Fruit fly (Drosophila melanogaster) whole organism, embryonic: ENCODE results near the gene CG9664.

Source experiments
- CG10209 ChIP-seq: fragments of 200-800 bp; sonication (Bioruptor generic); optimal IDR thresholded peaks from 3 replicates; lab custom pipeline; 2017; ENCODE audit warnings: missing biosample characterization, mild to moderate bottlenecking, missing genetic modification characterization, missing genetic modification reagents
- CG10274 ChIP-seq: fragments of 200-800 bp; sonication (Bioruptor generic); optimal IDR thresholded peaks from 3 replicates; lab custom pipeline; 2017; ENCODE audit warnings: missing biosample characterization, mild to moderate bottlenecking, missing genetic modification characterization
- CG1233 ChIP-seq: fragments of 200-800 bp; sonication (Bioruptor generic); optimal IDR thresholded peaks from 4 replicates; lab custom pipeline; 2018; ENCODE audit warnings: missing biosample characterization, mild to moderate bottlenecking, missing genetic modification characterization
- CG12391 ChIP-seq: fragments of 200-800 bp; sonication (Bioruptor generic); optimal IDR thresholded peaks from 3 replicates; lab custom pipeline; 2018; ENCODE audit warnings: missing biosample characterization, mild to moderate bottlenecking, missing genetic modification characterization, moderate library complexity
- CG13287 ChIP-seq: fragments of 200-800 bp; sonication (Bioruptor generic); IDR thresholded peaks from 2 replicates; pipeline ENCODE4 v1.3.6; 2022; ENCODE audit warnings: missing biosample characterization, missing genetic modification characterization; ENCODE audit not compliant: partially characterized antibody
- CG17328 ChIP-seq: fragments of 200-800 bp; sonication (Bioruptor generic); IDR thresholded peaks from 2 replicates; pipeline ENCODE4 v1.3.6; 2022; ENCODE audit warnings: missing biosample characterization, missing genetic modification characterization
- CG2199 ChIP-seq: fragments of 200-800 bp; sonication (Bioruptor generic); IDR thresholded peaks from 3 replicates; pipeline ENCODE4 v1.3.6; 2022; ENCODE audit warnings: missing biosample characterization, missing genetic modification characterization
- CG31388 ChIP-seq: fragments of 200-800 bp; sonication (Bioruptor generic); optimal IDR thresholded peaks from 2 replicates; lab custom pipeline; 2016; ENCODE audit warnings: missing biosample characterization, missing genetic modification characterization
- CG32767 ChIP-seq: fragments of 200-800 bp; sonication (Bioruptor generic); IDR thresholded peaks from 2 replicates; pipeline ENCODE4 v1.3.6; 2022; ENCODE audit warnings: missing biosample characterization, missing genetic modification characterization
- CG32772 ChIP-seq: fragments of 200-800 bp; sonication (Bioruptor generic); IDR thresholded peaks from 2 replicates; pipeline ENCODE4 v1.3.6; 2022; ENCODE audit warnings: missing biosample characterization, missing genetic modification characterization
- CG3847 ChIP-seq: fragments of 200-800 bp; sonication (Bioruptor generic); IDR thresholded peaks from 2 replicates; pipeline ENCODE4 v1.3.6; 2022; ENCODE audit warnings: missing biosample characterization, missing genetic modification characterization
- CG4360 ChIP-seq: fragments of 200-800 bp; sonication (Bioruptor generic); IDR thresholded peaks from 2 replicates; pipeline ENCODE4 v1.3.6; 2022; ENCODE audit warnings: missing biosample characterization, missing genetic modification characterization
- CG6689 ChIP-seq: fragments of 200-800 bp; sonication (Bioruptor generic); IDR thresholded peaks from 2 replicates; pipeline ENCODE4 v1.3.6; 2022; ENCODE audit warnings: missing biosample characterization, missing genetic modification characterization
- CG6791 ChIP-seq: fragments of 200-800 bp; sonication (Bioruptor generic); IDR thresholded peaks from 3 replicates; pipeline ENCODE4 v1.3.6; 2022; ENCODE audit warnings: missing biosample characterization, missing genetic modification characterization; ENCODE audit not compliant: partially characterized antibody
- CG6854 ChIP-seq: fragments of 200-800 bp; sonication (Bioruptor generic); optimal IDR thresholded peaks from 3 replicates; lab custom pipeline; 2017; ENCODE audit warnings: missing biosample characterization, mild to moderate bottlenecking, missing genetic modification characterization
- CG7556 ChIP-seq: fragments of 200-800 bp; sonication (Bioruptor generic); optimal IDR thresholded peaks from 2 replicates; lab custom pipeline; 2017; ENCODE audit warnings: missing biosample characterization, mild to moderate bottlenecking, missing genetic modification characterization
- CG7745 ChIP-seq: fragments of 200-800 bp; sonication (Bioruptor generic); optimal IDR thresholded peaks from 2 replicates; lab custom pipeline; 2018; ENCODE audit warnings: missing biosample characterization, mild to moderate bottlenecking, missing genetic modification characterization, moderate library complexity
- CG7987 ChIP-seq: fragments of 200-800 bp; sonication (Bioruptor generic); optimal IDR thresholded peaks from 2 replicates; lab custom pipeline; 2018; ENCODE audit warnings: missing biosample characterization, mild to moderate bottlenecking, missing genetic modification characterization, moderate library complexity
- CG8359 ChIP-seq: fragments of 200-800 bp; sonication (Bioruptor generic); optimal IDR thresholded peaks from 2 replicates; lab custom pipeline; 2017; ENCODE audit warnings: missing biosample characterization, mild to moderate bottlenecking, missing genetic modification characterization, borderline replicate concordance
- CG8388 ChIP-seq: fragments of 200-800 bp; sonication (Bioruptor generic); optimal IDR thresholded peaks from 2 replicates; lab custom pipeline; 2019; ENCODE audit warnings: missing biosample characterization, mild to moderate bottlenecking, missing genetic modification characterization, moderate library complexity
- CG9876 ChIP-seq: fragments of 200-800 bp; sonication (Bioruptor generic); optimal IDR thresholded peaks from 2 replicates; lab custom pipeline; 2016; ENCODE audit warnings: missing biosample characterization, missing genetic modification characterization
- D ChIP-seq, 2 experiments: fragments of 200-800 bp in 1 of 2; fragments of >200 bp in 1 of 2; sonication (Bioruptor generic) in 1 of 2; optimal IDR thresholded peaks; 2 replicates in 1 of 2; 3 replicates in 1 of 2; lab custom pipeline; 2017; ENCODE audit warnings: mild to moderate bottlenecking in 1 of 2, missing biosample characterization in 1 of 2, missing genetic modification characterization in 1 of 2, missing genetic modification reagents in 1 of 2
- H2.0 ChIP-seq: fragments of 200-800 bp; sonication (Bioruptor generic); IDR thresholded peaks from 2 replicates; pipeline ENCODE4 v1.3.6; 2022; ENCODE audit warnings: missing biosample characterization, missing genetic modification characterization
- HHEX ChIP-seq: fragments of 200-800 bp; sonication (Bioruptor generic); optimal IDR thresholded peaks from 3 replicates; lab custom pipeline; 2017; ENCODE audit warnings: missing biosample characterization, mild to moderate bottlenecking, missing genetic modification characterization, missing genetic modification reagents
- Lhr ChIP-seq: fragments of 200-800 bp; sonication (Bioruptor generic); optimal IDR thresholded peaks from 3 replicates; lab custom pipeline; 2017; ENCODE audit warnings: mild to moderate bottlenecking, missing biosample characterization, missing genetic modification reagents, missing genetic modification characterization
- NK7.1 ChIP-seq: fragments of 200-800 bp; sonication (Bioruptor generic); optimal IDR thresholded peaks from 3 replicates; lab custom pipeline; 2016; ENCODE audit warnings: missing biosample characterization, missing genetic modification characterization
- Oli ChIP-seq: fragments of 200-800 bp; sonication (Bioruptor generic); optimal IDR thresholded peaks from 2 replicates; lab custom pipeline; 2018; ENCODE audit warnings: missing biosample characterization, mild to moderate bottlenecking, missing genetic modification characterization, moderate library complexity
- Rx ChIP-seq: fragments of 200-800 bp; sonication (Bioruptor generic); IDR thresholded peaks from 2 replicates; pipeline ENCODE4 v1.3.6; 2022; ENCODE audit warnings: missing biosample characterization, missing genetic modification characterization
- Scr ChIP-seq: fragments of 200-800 bp; sonication (Bioruptor generic); IDR thresholded peaks from 2 replicates; pipeline ENCODE4 v1.3.6; 2022; ENCODE audit warnings: missing biosample characterization, missing genetic modification characterization; ENCODE audit not compliant: partially characterized antibody
- ab ChIP-seq: fragments of 200-800 bp; sonication (Bioruptor generic); optimal IDR thresholded peaks from 2 replicates; lab custom pipeline; 2016; ENCODE audit warnings: missing biosample characterization, missing genetic modification characterization
- abd-A ChIP-seq: fragments of 200-800 bp; sonication (Bioruptor generic); optimal IDR thresholded peaks from 3 replicates; lab custom pipeline; 2019; ENCODE audit warnings: missing biosample characterization, mild to moderate bottlenecking, missing genetic modification characterization, moderate library complexity
- bbx ChIP-seq: fragments of 200-800 bp; sonication (Bioruptor generic); IDR thresholded peaks from 2 replicates; pipeline ENCODE4 v1.3.6; 2022; ENCODE audit warnings: missing biosample characterization, missing genetic modification characterization; ENCODE audit not compliant: partially characterized antibody
- ems ChIP-seq: fragments of 200-800 bp; sonication (Bioruptor generic); optimal IDR thresholded peaks from 3 replicates; lab custom pipeline; 2016; ENCODE audit warnings: missing biosample characterization, missing genetic modification characterization
- fd96Cb ChIP-seq: fragments of 200-800 bp; sonication (Bioruptor generic); optimal IDR thresholded peaks from 2 replicates; lab custom pipeline; 2018; ENCODE audit warnings: missing biosample characterization, mild to moderate bottlenecking, missing genetic modification characterization, moderate library complexity
- gcm2 ChIP-seq: fragments of 200-800 bp; sonication (Bioruptor generic); optimal IDR thresholded peaks from 2 replicates; lab custom pipeline; 2016; ENCODE audit warnings: missing biosample characterization, missing genetic modification characterization
- gem ChIP-seq: fragments of 200-800 bp; sonication (Bioruptor generic); optimal IDR thresholded peaks from 2 replicates; lab custom pipeline; 2019; ENCODE audit warnings: missing biosample characterization, mild to moderate bottlenecking, missing genetic modification characterization, moderate library complexity
- ken ChIP-seq: fragments of 200-800 bp; sonication (Bioruptor generic); IDR thresholded peaks from 3 replicates; pipeline ENCODE4 v1.3.6; 2022; ENCODE audit warnings: missing biosample characterization, missing genetic modification characterization
- kni ChIP-seq: fragments of 200-800 bp; sonication (Bioruptor generic); optimal IDR thresholded peaks from 3 replicates; lab custom pipeline; 2017; ENCODE audit warnings: mild to moderate bottlenecking, missing biosample characterization, missing genetic modification reagents, missing genetic modification characterization
- lbe ChIP-seq: fragments of 200-800 bp; sonication (Bioruptor generic); optimal IDR thresholded peaks from 2 replicates; lab custom pipeline; 2016; ENCODE audit warnings: missing biosample characterization, mild to moderate bottlenecking, missing genetic modification characterization
- maf-S ChIP-seq: fragments of 200-800 bp; sonication (Bioruptor generic); optimal IDR thresholded peaks from 2 replicates; lab custom pipeline; 2016; ENCODE audit warnings: missing biosample characterization, missing genetic modification characterization
- oc ChIP-seq: fragments of 200-800 bp; sonication (Bioruptor generic); optimal IDR thresholded peaks from 2 replicates; lab custom pipeline; 2018; ENCODE audit warnings: missing biosample characterization, mild to moderate bottlenecking, missing genetic modification characterization, moderate library complexity
- phol ChIP-seq: fragments of 200-800 bp; sonication (Bioruptor generic); optimal IDR thresholded peaks from 3 replicates; lab custom pipeline; 2018; ENCODE audit warnings: missing biosample characterization, mild to moderate bottlenecking, missing genetic modification characterization, moderate library complexity
- schlank ChIP-seq: fragments of 200-800 bp; sonication (Bioruptor generic); optimal IDR thresholded peaks from 2 replicates; lab custom pipeline; 2018; ENCODE audit warnings: missing biosample characterization, mild to moderate bottlenecking, missing genetic modification characterization
- so ChIP-seq: fragments of 200-800 bp; sonication (Bioruptor generic); IDR thresholded peaks from 3 replicates; pipeline ENCODE4 v1.3.6; 2022; ENCODE audit warnings: missing biosample characterization, missing genetic modification characterization
- sug ChIP-seq: fragments of 200-800 bp; optimal IDR thresholded peaks from 2 replicates; lab custom pipeline; 2019; ENCODE audit warnings: missing biosample characterization, mild to moderate bottlenecking, missing genetic modification characterization, moderate library complexity
- tup ChIP-seq: fragments of 200-800 bp; sonication (Bioruptor generic); optimal IDR thresholded peaks from 2 replicates; lab custom pipeline; 2016; ENCODE audit warnings: missing biosample characterization, mild to moderate bottlenecking, missing genetic modification characterization, moderate library complexity
- zen ChIP-seq: fragments of 200-800 bp; sonication (Bioruptor generic); optimal IDR thresholded peaks from 3 replicates; lab custom pipeline; 2018; ENCODE audit warnings: missing biosample characterization, mild to moderate bottlenecking, missing genetic modification characterization, moderate library complexity

Gene CG9664

dm6 chr2L:3302958-3303842 is 8.7 kb upstream of the CG9664 start, which contains the start of gene CG9663 (continued):
- TF ChIP-seq Scr (0 out of 2 replicates have a peak, but pooled peaks have one; percentile 8), CG7745 (tag; lab: Kevin White, UChicago) (peak; percentile 11), oc (tag; lab: Kevin White, UChicago) (peak; percentile 31), CG1233 (GFP tag; lab: Kevin White, UChicago) (no peak), ken (GFP tag; lab: Robert Waterston, UW) (no peak), CG2199 (GFP tag; lab: Robert Waterston, UW) (peak; percentile 88; the same call in 2 of the 3 replicates), CG3847 (peak; percentile 45), bbx (GFP tag; lab: Robert Waterston, UW) (no peak), abd-A (tag; lab: Kevin White, UChicago) (peak; percentile 69), CG13287 (GFP tag; lab: Robert Waterston, UW) (no peak; the same call in 1 of the 2 replicates), ems (GFP tag; lab: Kevin White, UChicago) (no peak), CG7556 (GFP tag; lab: Kevin White, UChicago) (no peak), CG4360 (peak; percentile 13; the same call in 1 of the 2 replicates), CG10209 (GFP tag; lab: Kevin White, UChicago) (no peak), CG32772 (GFP tag; lab: Robert Waterston, UW) (no peak), Lhr (GFP tag; lab: Kevin White, UChicago) (peak; percentile 57), fd96Cb (tag; lab: Kevin White, UChicago) (no peak), sug (tag; lab: Kevin White, UChicago) (peak; percentile 44), gcm2 (GFP tag; lab: Kevin White, UChicago) (peak; percentile 51), Oli (tag; lab: Kevin White, UChicago) (no peak), lbe (GFP tag; lab: Kevin White, UChicago) (peak; percentile 43), NK7.1 (GFP tag; lab: Kevin White, UChicago) (peak; percentile 7), CG8359 (GFP tag; lab: Kevin White, UChicago) (no peak), phol (peak; percentile 7), CG17328 (no peak), CG6854 (GFP tag; lab: Kevin White, UChicago) (peak; percentile 18), D (optimal IDR thresholded peaks at IDR 0.05; lab: Kevin White, UChicago) (peak; percentile 66), D (GFP tag; optimal IDR thresholded peaks at IDR 0.05; lab: Kevin White, UChicago) (peak; percentile 8), CG6791 (GFP tag; lab: Robert Waterston, UW) (peak; percentile 65; the same call in 2 of the 3 replicates), CG9876 (no peak), ab (GFP tag; lab: Kevin White, UChicago) (peak; percentile 25), zen (no peak), CG6689 (no peak), schlank (tag; lab: Kevin White, UChicago) (peak; percentile 18), tup (no peak), CG31388 (GFP tag; lab: Kevin White, UChicago) (no peak), CG12391 (peak; percentile 27), maf-S (GFP tag; lab: Kevin White, UChicago) (no peak), Rx (GFP tag; lab: Robert Waterston, UW) (no peak; the same call in 1 of the 2 replicates), CG32767 (GFP tag; lab: Robert Waterston, UW) (no peak), CG8388 (GFP tag; lab: Kevin White, UChicago) (no peak), CG10274 (no peak), kni (GFP tag; lab: Kevin White, UChicago) (peak; percentile 86), CG7987 (GFP tag; lab: Kevin White, UChicago) (no peak), H2.0 (GFP tag; lab: Robert Waterston, UW) (no peak), so (GFP tag; lab: Robert Waterston, UW) (peak; percentile 42; the same call in 1 of the 3 replicates), gem (tag; lab: Kevin White, UChicago) (peak; percentile 5), HHEX (GFP tag; lab: Kevin White, UChicago) (no peak)
